Fruit fly (Drosophila melanogaster): ENCODE measurements around the gene CG31077.

Gene CG31077

dm6 chr3R:27033935-27034334, 34.4 kb downstream of the CG31077 start:
- no peak for TF ChIP-seq insv (optimal IDR thresholded peaks at IDR 0.05)
- TF ChIP-seq ttk (optimal IDR thresholded peaks at IDR 0.05): no peak
- no peak for TF ChIP-seq Myc (optimal IDR thresholded peaks at IDR 0.05)
- no peak for TF ChIP-seq psq (optimal IDR thresholded peaks at IDR 0.05)

dm6 chr3R:27040044-27040443, 40.5 kb downstream of the CG31077 start:
- no peak for TF ChIP-seq Sin3A (optimal IDR thresholded peaks at IDR 0.05)
- TF ChIP-seq ttk (optimal IDR thresholded peaks at IDR 0.05): no peak
- no peak for TF ChIP-seq Myc (optimal IDR thresholded peaks at IDR 0.05)
- no peak for TF ChIP-seq insv (optimal IDR thresholded peaks at IDR 0.05)
- TF ChIP-seq h (optimal IDR thresholded peaks at IDR 0.05): no peak
- no peak for TF ChIP-seq psq (optimal IDR thresholded peaks at IDR 0.05)

dm6 chr3R:27048561-27049270, 49.2 kb downstream of the CG31077 start, which contains the start of gene TwdlT:
TwdlT (plus strand) TSS chr3R:27049220.
- TF ChIP-seq ttk (optimal IDR thresholded peaks at IDR 0.05) (no peak), insv (optimal IDR thresholded peaks at IDR 0.05) (no peak), Myc (optimal IDR thresholded peaks at IDR 0.05) (no peak), psq (optimal IDR thresholded peaks at IDR 0.05) (no peak), h (optimal IDR thresholded peaks at IDR 0.05) (no peak), Sin3A (optimal IDR thresholded peaks at IDR 0.05) (no peak)

DNA sequence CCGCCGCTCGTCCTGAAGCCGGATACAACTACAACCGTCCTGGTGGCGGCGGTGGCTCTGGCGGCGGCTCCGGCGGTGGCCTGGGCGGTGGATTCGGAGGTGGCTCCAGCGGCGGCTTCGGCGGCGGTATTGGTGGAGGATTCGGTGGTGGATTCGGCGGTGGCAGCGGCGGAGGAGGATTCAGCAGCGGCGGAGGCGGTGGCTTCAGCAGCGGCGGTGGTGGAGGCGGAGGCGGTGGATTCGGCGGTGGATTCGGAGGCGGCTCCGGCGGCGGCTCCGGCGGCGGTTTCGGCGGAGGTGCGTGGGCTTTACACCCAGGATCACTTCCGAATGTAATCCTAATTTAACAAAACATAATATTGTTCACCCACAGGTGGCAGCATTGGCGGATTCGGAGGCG, 50.0 kb downstream of the CG31077 start:
- TF ChIP-seq psq (optimal IDR thresholded peaks at IDR 0.05) (no peak), insv (optimal IDR thresholded peaks at IDR 0.05) (no peak), ttk (optimal IDR thresholded peaks at IDR 0.05) (no peak), Myc (optimal IDR thresholded peaks at IDR 0.05) (no peak), Sin3A (optimal IDR thresholded peaks at IDR 0.05) (no peak), h (optimal IDR thresholded peaks at IDR 0.05) (no peak)
